Fruit fly (Drosophila melanogaster) whole organism, pupa: ENCODE data around the gene Osi16.

Experiments used
- CG10348 ChIP-seq: fragments of 200-800 bp; sonication (Bioruptor generic); IDR thresholded peaks from 2 replicates; pipeline ENCODE4 v1.3.6; 2022; ENCODE audit warnings: missing biosample characterization, missing genetic modification characterization
- CG13204 ChIP-seq: fragments of 200-800 bp; sonication (Bioruptor generic); optimal IDR thresholded peaks from 2 replicates; lab custom pipeline; 2018; ENCODE audit warnings: missing biosample characterization, mild to moderate bottlenecking, missing genetic modification characterization, moderate library complexity
- CG32121 ChIP-seq: fragments of 200-800 bp; sonication (Bioruptor generic); IDR thresholded peaks from 2 replicates; pipeline ENCODE4 v1.3.6; 2022; ENCODE audit warnings: missing biosample characterization, missing genetic modification characterization
- CG9948 ChIP-seq: fragments of 200-800 bp; sonication (Bioruptor generic); optimal IDR thresholded peaks from 2 replicates; lab custom pipeline; 2018; ENCODE audit warnings: missing biosample characterization, mild to moderate bottlenecking, missing genetic modification characterization, moderate library complexity
- D1 ChIP-seq: fragments of 200-800 bp; sonication (Bioruptor generic); optimal IDR thresholded peaks from 2 replicates; lab custom pipeline; 2018; ENCODE audit warnings: missing biosample characterization, mild to moderate bottlenecking, missing genetic modification characterization, moderate library complexity
- EcR ChIP-seq: fragments of 200-800 bp; sonication (Bioruptor generic); optimal IDR thresholded peaks from 3 replicates; lab custom pipeline; 2019; ENCODE audit warnings: missing biosample characterization, missing genetic modification characterization, mild to moderate bottlenecking, moderate library complexity, missing genetic modification reagents
- Ets98B ChIP-seq: fragments of 200-800 bp; sonication (Bioruptor generic); IDR thresholded peaks from 2 replicates; pipeline ENCODE4 v1.3.6; 2022; ENCODE audit warnings: missing biosample characterization, missing genetic modification characterization
- Pif1B ChIP-seq: fragments of 200-800 bp; sonication (Bioruptor generic); optimal IDR thresholded peaks from 3 replicates; lab custom pipeline; 2016; ENCODE audit warnings: missing biosample characterization, missing genetic modification characterization
- Snoo ChIP-seq: fragments of 200-800 bp; sonication (Bioruptor generic); optimal IDR thresholded peaks from 3 replicates; lab custom pipeline; 2017; ENCODE audit warnings: missing biosample characterization, mild to moderate bottlenecking, missing genetic modification characterization, inconsistent platforms
- gl ChIP-seq: fragments of 200-800 bp; sonication (Bioruptor generic); optimal IDR thresholded peaks from 2 replicates; lab custom pipeline; 2018; ENCODE audit warnings: missing biosample characterization, mild to moderate bottlenecking, missing genetic modification characterization

dm6 chr3R:6334906-6335433, 29.9 kb downstream of the Osi16 start, which contains the start of gene Osi19:
- TF ChIP-seq CG13204 (no peak), CG9948 (tag; lab: Kevin White, UChicago) (no peak), EcR (GFP tag; lab: Kevin White, UChicago) (no peak), Pif1B (GFP tag; lab: Kevin White, UChicago) (no peak), Snoo (tag; lab: Kevin White, UChicago) (no peak), CG10348 (GFP tag; lab: Robert Waterston, UW) (no peak), Ets98B (no peak), CG32121 (no peak), D1 (tag; lab: Kevin White, UChicago) (peak; percentile 63), gl (tag; lab: Kevin White, UChicago) (no peak)
